Worm (Caenorhabditis elegans): ENCODE results near the gene sar-1.

DNA sequence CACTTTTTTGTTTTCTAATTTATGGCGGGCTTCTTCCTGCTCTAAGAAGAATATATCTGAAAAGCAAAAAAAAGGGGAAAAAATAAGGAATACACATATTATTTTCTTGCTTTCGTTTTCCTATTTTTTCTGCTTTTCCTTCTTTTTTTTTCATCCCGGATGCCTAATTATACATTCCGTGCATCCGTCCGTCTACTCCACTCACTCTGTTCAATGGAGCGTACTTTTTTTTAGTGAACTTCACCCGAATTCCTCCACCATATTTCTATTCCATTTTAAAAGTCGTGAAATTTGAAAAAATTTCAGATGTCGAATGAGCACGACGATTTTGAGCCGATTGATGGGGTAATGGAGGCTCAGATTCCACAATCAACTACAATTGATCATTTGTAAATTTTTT, 23.1 kb upstream of the sar-1 start, which contains the start of gene ZK185.2:
- TF ChIP-seq tbx-11 (GFP tag; IDR thresholded peaks at IDR 0.05) (no peak), ama-1 (optimal IDR thresholded peaks at IDR 0.05) (no peak), F13C5.2 (tag; optimal IDR thresholded peaks at IDR 0.05) (no peak), flt-1 (GFP tag; IDR thresholded peaks at IDR 0.05) (no peak), scrt-1 (GFP tag; IDR thresholded peaks at IDR 0.05) (no peak), tra-4 (tag; optimal IDR thresholded peaks at IDR 0.05) (no peak), aly-1 (tag; optimal IDR thresholded peaks at IDR 0.05) (no peak), ceh-36 (tag; optimal IDR thresholded peaks at IDR 0.05) (no peak), ets-7 (tag; optimal IDR thresholded peaks at IDR 0.05) (no peak), hmg-4 (GFP tag; optimal IDR thresholded peaks at IDR 0.05) (no peak), pes-1 (GFP tag; IDR thresholded peaks at IDR 0.05) (no peak), hnd-1 (tag; optimal IDR thresholded peaks at IDR 0.05) (no peak)

Data from whole organism, early embryonic.